Worm (Caenorhabditis elegans) whole organism, L1 larva: Measurements from ENCODE around the gene lgc-5.

Experiments
- C04F5.9 ChIP-seq: sonication (generic microtip); optimal IDR thresholded peaks from 2 replicates; lab custom pipeline; 2016; ENCODE audit warnings: missing genetic modification characterization, missing compliant biosample characterization
- C16A3.4 ChIP-seq: fragments of 150-350 bp; optimal IDR thresholded peaks from 2 replicates; lab custom pipeline; 2014; ENCODE audit warnings: missing biosample characterization, missing genetic modification characterization
- C34B4.2 ChIP-seq: sonication (generic microtip); optimal IDR thresholded peaks from 2 replicates; lab custom pipeline; 2017; ENCODE audit warnings: mild to moderate bottlenecking, missing genetic modification characterization, missing compliant biosample characterization
- Y116A8C.19 ChIP-seq: sonication (generic microtip); optimal IDR thresholded peaks from 2 replicates; lab custom pipeline; 2016; ENCODE audit warnings: missing compliant biosample characterization, missing genetic modification characterization, borderline replicate concordance
- aha-1 ChIP-seq: fragments of 150-350 bp; optimal IDR thresholded peaks from 2 replicates; lab custom pipeline; 2014; ENCODE audit warnings: missing biosample characterization, missing genetic modification characterization
- ama-1 ChIP-seq: fragments of 150-350 bp; optimal IDR thresholded peaks from 2 replicates; lab custom pipeline; 2014
- ceh-8 ChIP-seq: fragments of 200-800 bp; sonication (Bioruptor generic); optimal IDR thresholded peaks from 2 replicates; lab custom pipeline; 2018; ENCODE audit warnings: mild to moderate bottlenecking, missing genetic modification characterization, moderate library complexity, missing compliant biosample characterization
- ceh-88 ChIP-seq: fragments of 200-800 bp; sonication (Bioruptor generic); IDR thresholded peaks from 2 replicates; pipeline ENCODE4 v1.3.6; 2022; ENCODE audit warnings: missing genetic modification characterization, missing compliant biosample characterization
- ceh-90 ChIP-seq: sonication (generic microtip); optimal IDR thresholded peaks from 2 replicates; lab custom pipeline; 2016; ENCODE audit warnings: missing genetic modification characterization, missing compliant biosample characterization
- ces-1 ChIP-seq: fragments of 150-350 bp; optimal IDR thresholded peaks from 2 replicates; lab custom pipeline; 2014; ENCODE audit warnings: missing biosample characterization, missing genetic modification reagents, missing genetic modification characterization
- dpl-1 ChIP-seq, 3 experiments: fragments of 150-350 bp in 2 of 3; sonication (generic microtip) in 1 of 3; optimal IDR thresholded peaks; 2 replicates each; lab custom pipeline; 2014 to 2017; ENCODE audit warnings: missing biosample characterization in 3 of 3, missing genetic modification characterization in 3 of 3, missing genetic modification reagents in 3 of 3
- dsc-1 ChIP-seq: sonication (generic microtip); optimal IDR thresholded peaks from 2 replicates; lab custom pipeline; 2016; ENCODE audit warnings: mild to moderate bottlenecking, missing genetic modification characterization, missing compliant biosample characterization
- efl-3 ChIP-seq: fragments of 200-800 bp; sonication (Bioruptor generic); optimal IDR thresholded peaks from 2 replicates; lab custom pipeline; 2018; ENCODE audit warnings: mild to moderate bottlenecking, missing genetic modification characterization, missing compliant biosample characterization
- egl-13 ChIP-seq: sonication (generic microtip); optimal IDR thresholded peaks from 2 replicates; lab custom pipeline; 2016; ENCODE audit warnings: missing genotype, missing genetic modification reagents, missing genetic modification characterization, missing compliant biosample characterization
- elt-2 ChIP-seq: sonication (generic microtip); optimal IDR thresholded peaks from 2 replicates; lab custom pipeline; 2016; ENCODE audit warnings: missing genetic modification characterization, mild to moderate bottlenecking, inconsistent platforms, missing compliant biosample characterization, missing genetic modification reagents
- fkh-10 ChIP-seq: sonication (generic microtip); optimal IDR thresholded peaks from 2 replicates; lab custom pipeline; 2017; ENCODE audit warnings: missing biosample characterization, missing genetic modification reagents, missing genetic modification characterization
- fkh-4 ChIP-seq: sonication (generic microtip); optimal IDR thresholded peaks from 2 replicates; lab custom pipeline; 2016; ENCODE audit warnings: missing compliant biosample characterization, missing genetic modification characterization, borderline replicate concordance
- fkh-8 ChIP-seq: sonication (generic microtip); optimal IDR thresholded peaks from 2 replicates; lab custom pipeline; 2016; ENCODE audit warnings: mild to moderate bottlenecking, missing genetic modification characterization, missing compliant biosample characterization
- fos-1 ChIP-seq: fragments of 150-350 bp; optimal IDR thresholded peaks from 2 replicates; lab custom pipeline; 2014; ENCODE audit warnings: missing biosample characterization, missing genetic modification characterization
- grh-1 ChIP-seq: fragments of 200-800 bp; sonication (Bioruptor generic); IDR thresholded peaks from 2 replicates; pipeline ENCODE4 v1.3.6; 2022; ENCODE audit warnings: missing genetic modification reagents, missing genetic modification characterization, missing compliant biosample characterization
- irx-1 ChIP-seq: sonication (generic microtip); optimal IDR thresholded peaks from 2 replicates; lab custom pipeline; 2016; ENCODE audit warnings: missing genetic modification characterization, missing compliant biosample characterization
- isw-1 ChIP-seq: fragments of 200-800 bp; sonication (Bioruptor generic); IDR thresholded peaks from 2 replicates; pipeline ENCODE4 v1.3.6; 2022; ENCODE audit warnings: missing genetic modification characterization, missing compliant biosample characterization
- jun-1 ChIP-seq: fragments of 150-350 bp; optimal IDR thresholded peaks from 2 replicates; lab custom pipeline; 2014; ENCODE audit warnings: missing biosample characterization, missing genetic modification reagents, missing genetic modification characterization
- lin-13 ChIP-seq: fragments of 150-350 bp; optimal IDR thresholded peaks from 2 replicates; lab custom pipeline; 2014; ENCODE audit warnings: missing biosample characterization, missing genetic modification reagents, missing genetic modification characterization
- lin-14 ChIP-seq: fragments of 200-800 bp; sonication (Bioruptor generic); optimal IDR thresholded peaks from 2 replicates; lab custom pipeline; 2018; ENCODE audit warnings: mild to moderate bottlenecking, missing genetic modification characterization, moderate library complexity, missing compliant biosample characterization
- lin-35 ChIP-seq, 2 experiments: fragments of 150-350 bp; optimal IDR thresholded peaks; 2 replicates each; lab custom pipeline; 2014; ENCODE audit warnings: missing biosample characterization in 2 of 2, missing genetic modification characterization in 2 of 2, missing genetic modification reagents in 2 of 2
- lin-39 ChIP-seq: fragments of 150-350 bp; optimal IDR thresholded peaks from 2 replicates; lab custom pipeline; 2014; ENCODE audit warnings: missing biosample characterization, missing genetic modification reagents, missing genetic modification characterization
- lir-3 ChIP-seq: sonication (generic microtip); optimal IDR thresholded peaks from 2 replicates; lab custom pipeline; 2016; ENCODE audit warnings: mild to moderate bottlenecking, missing genetic modification characterization, moderate library complexity, missing compliant biosample characterization; ENCODE audit not compliant: poor library complexity
- mab-9 ChIP-seq: fragments of 200-800 bp; sonication (Bioruptor generic); IDR thresholded peaks from 2 replicates; pipeline ENCODE4 v1.3.6; 2022; ENCODE audit warnings: missing genetic modification reagents, missing genetic modification characterization, missing compliant biosample characterization
- mdl-1 ChIP-seq, 2 experiments: fragments of 150-350 bp; optimal IDR thresholded peaks; 2 replicates each; lab custom pipeline; 2014 to 2017; ENCODE audit warnings: missing biosample characterization in 2 of 2, missing genetic modification characterization in 2 of 2, inconsistent platforms in 1 of 2
- mef-2 ChIP-seq: fragments of 150-350 bp; optimal IDR thresholded peaks from 2 replicates; lab custom pipeline; 2014; ENCODE audit warnings: missing biosample characterization, missing genetic modification characterization
- mep-1 ChIP-seq: fragments of 150-350 bp; optimal IDR thresholded peaks from 2 replicates; lab custom pipeline; 2014; ENCODE audit warnings: missing biosample characterization, missing genetic modification characterization
- nhr-11 ChIP-seq: fragments of 150-350 bp; optimal IDR thresholded peaks from 2 replicates; lab custom pipeline; 2014; ENCODE audit warnings: missing biosample characterization, missing genetic modification characterization
- nhr-237 ChIP-seq: fragments of 150-350 bp; optimal IDR thresholded peaks from 2 replicates; lab custom pipeline; 2014; ENCODE audit warnings: missing biosample characterization, missing genetic modification characterization
- nhr-76 ChIP-seq: sonication (generic microtip); optimal IDR thresholded peaks from 2 replicates; lab custom pipeline; 2017; ENCODE audit warnings: missing biosample characterization, missing genetic modification characterization
- nhr-85 ChIP-seq: sonication (generic microtip); peaks from one replicate; lab custom pipeline; 2016; ENCODE audit warnings: missing genetic modification characterization, inconsistent platforms, missing compliant biosample characterization
- pag-3 ChIP-seq: sonication (generic microtip); optimal IDR thresholded peaks from 2 replicates; lab custom pipeline; 2017; ENCODE audit warnings: missing genetic modification characterization, mild to moderate bottlenecking, missing compliant biosample characterization, antibody characterized with exemption, borderline replicate concordance; ENCODE audit not compliant: insufficient read depth
- rnt-1 ChIP-seq: sonication (generic microtip); optimal IDR thresholded peaks from 2 replicates; lab custom pipeline; 2016; ENCODE audit warnings: mild to moderate bottlenecking, missing genetic modification characterization, moderate library complexity, missing compliant biosample characterization
- skn-1 ChIP-seq: fragments of 150-350 bp; optimal IDR thresholded peaks from 2 replicates; lab custom pipeline; 2014; ENCODE audit warnings: missing biosample characterization, missing genetic modification characterization
- snpc-4 ChIP-seq: fragments of 150-350 bp; optimal IDR thresholded peaks from 2 replicates; lab custom pipeline; 2014; ENCODE audit warnings: missing biosample characterization, missing genetic modification characterization
- snu-23 ChIP-seq: sonication (generic microtip); optimal IDR thresholded peaks from 2 replicates; lab custom pipeline; 2016; ENCODE audit warnings: missing genetic modification characterization, missing compliant biosample characterization
- sox-4 ChIP-seq: sonication (generic microtip); optimal IDR thresholded peaks from 2 replicates; lab custom pipeline; 2016; ENCODE audit warnings: missing genetic modification characterization, missing compliant biosample characterization
- sptf-1 ChIP-seq: fragments of 150-350 bp; optimal IDR thresholded peaks from 2 replicates; lab custom pipeline; 2014; ENCODE audit warnings: missing biosample characterization, missing genetic modification characterization
- sup-37 ChIP-seq: fragments of 200-800 bp; sonication (Bioruptor generic); optimal IDR thresholded peaks from 2 replicates; lab custom pipeline; 2018; ENCODE audit warnings: mild to moderate bottlenecking, missing genetic modification characterization, missing compliant biosample characterization
- swsn-7 ChIP-seq: sonication (generic microtip); optimal IDR thresholded peaks from 2 replicates; lab custom pipeline; 2016; ENCODE audit warnings: missing genetic modification characterization, missing compliant biosample characterization
- tlp-1 ChIP-seq: fragments of 150-350 bp; optimal IDR thresholded peaks from 2 replicates; lab custom pipeline; 2014; ENCODE audit warnings: missing biosample characterization, missing genetic modification characterization
- unc-130 ChIP-seq: fragments of 150-350 bp; optimal IDR thresholded peaks from 2 replicates; lab custom pipeline; 2017; ENCODE audit warnings: missing biosample characterization, missing genetic modification characterization, inconsistent platforms
- unc-62 ChIP-seq: fragments of 150-350 bp; optimal IDR thresholded peaks from 2 replicates; lab custom pipeline; 2014; ENCODE audit warnings: missing biosample characterization, missing genetic modification reagents, missing genetic modification characterization
- unc-86 ChIP-seq: sonication (generic microtip); optimal IDR thresholded peaks from 2 replicates; lab custom pipeline; 2016; ENCODE audit warnings: missing genetic modification characterization, missing compliant biosample characterization
- unc-98 ChIP-seq: fragments of 200-800 bp; sonication (Bioruptor generic); IDR thresholded peaks from 2 replicates; pipeline ENCODE4 v1.3.6; 2022; ENCODE audit warnings: missing genetic modification characterization, missing compliant biosample characterization
- vab-15 ChIP-seq: sonication (generic microtip); optimal IDR thresholded peaks from 2 replicates; lab custom pipeline; 2017; ENCODE audit warnings: missing genotype, mild to moderate bottlenecking, missing genetic modification characterization, missing compliant biosample characterization
- xbp-1 ChIP-seq: sonication (generic microtip); optimal IDR thresholded peaks from 2 replicates; lab custom pipeline; 2016; ENCODE audit warnings: missing genetic modification characterization, missing compliant biosample characterization
- ztf-4 ChIP-seq: fragments of 150-350 bp; optimal IDR thresholded peaks from 2 replicates; lab custom pipeline; 2014; ENCODE audit warnings: missing biosample characterization, missing genetic modification characterization

The lgc-5 gene

ce11 chrIV:8359716-8360407 is 17.4 kb downstream of the lgc-5 start, which contains the start of gene D2096.5:
Gene D2096.5, minus strand, starts transcription at chrIV:8359766.
- TF ChIP-seq mdl-1 (tag; optimal IDR thresholded peaks at IDR 0.05; lab: Kevin White, UChicago) (no peak), xbp-1 (tag; lab: Kevin White, UChicago) (peak; percentile 13), fos-1 (tag; lab: Kevin White, UChicago) (no peak), snpc-4 (tag; lab: Kevin White, UChicago) (no peak), swsn-7 (tag; lab: Kevin White, UChicago) (no peak), fkh-4 (no peak), sptf-1 (tag; lab: Kevin White, UChicago) (no peak), nhr-76 (tag; lab: Kevin White, UChicago) (no peak), unc-86 (no peak), sox-4 (tag; lab: Kevin White, UChicago) (no peak), nhr-237 (tag; lab: Kevin White, UChicago) (no peak), efl-3 (no peak), ceh-88 (no peak), elt-2 (tag; lab: Kevin White, UChicago) (no peak), ceh-90 (no peak), lir-3 (tag; lab: Kevin White, UChicago) (no peak), unc-130 (no peak), nhr-85 (tag; lab: Kevin White, UChicago) (no peak), mab-9 (GFP tag; lab: Robert Waterston, UW) (no peak), ceh-8 (GFP tag; lab: Kevin White, UChicago) (no peak), irx-1 (no peak), grh-1 (GFP tag; lab: Robert Waterston, UW) (no peak), lin-35 (GFP tag; optimal IDR thresholded peaks at IDR 0.05; lab: Kevin White, UChicago) (peak in 1 of 2 experiments; percentile 47), C34B4.2 (tag; lab: Kevin White, UChicago) (no peak), rnt-1 (tag; lab: Kevin White, UChicago) (no peak), pag-3 (no peak), Y116A8C.19 (tag; lab: Kevin White, UChicago) (no peak), fkh-8 (tag; lab: Kevin White, UChicago) (no peak), tlp-1 (tag; lab: Kevin White, UChicago) (no peak), ama-1 (no peak), nhr-11 (no peak), jun-1 (tag; lab: Kevin White, UChicago) (no peak), lin-39 (no peak), fkh-10 (GFP tag; lab: Kevin White, UChicago) (no peak), lin-14 (peak; percentile 59), ces-1 (no peak), vab-15 (tag; lab: Kevin White, UChicago) (no peak), skn-1 (tag; lab: Kevin White, UChicago) (no peak), C04F5.9 (no peak), egl-13 (tag; lab: Kevin White, UChicago) (peak; percentile 34), C16A3.4 (tag; lab: Kevin White, UChicago) (no peak), snu-23 (GFP tag; lab: Kevin White, UChicago) (peak; percentile 20), lin-13 (GFP tag; lab: Kevin White, UChicago) (no peak), mef-2 (tag; lab: Kevin White, UChicago) (no peak), aha-1 (tag; lab: Kevin White, UChicago) (no peak), sup-37 (GFP tag; lab: Kevin White, UChicago) (no peak), mep-1 (tag; lab: Kevin White, UChicago) (no peak), unc-98 (GFP tag; lab: Robert Waterston, UW) (no peak), dsc-1 (no peak), unc-62 (GFP tag; lab: Kevin White, UChicago) (no peak), dpl-1 (GFP tag; optimal IDR thresholded peaks at IDR 0.05; lab: Kevin White, UChicago) (peak in 1 of 3 experiments; percentile 46), isw-1 (no peak), ztf-4 (tag; lab: Kevin White, UChicago) (no peak)
